Worm (Caenorhabditis elegans) whole organism, L4/young adult: Measurements from ENCODE around the gene Y75B7B.1.

Experiments
- dao-5 ChIP-seq: sonication (generic microtip); optimal IDR thresholded peaks from 2 replicates; lab custom pipeline; 2016; ENCODE audit warnings: missing genotype, missing genetic modification characterization, moderate library complexity, missing compliant biosample characterization
- him-1 ChIP-seq: sonication (generic microtip); optimal IDR thresholded peaks from 2 replicates; lab custom pipeline; 2016; ENCODE audit warnings: missing genotype, missing genetic modification reagents, missing genetic modification characterization, missing compliant biosample characterization

- TF ChIP-seq him-1 (no peak), dao-5 (tag; lab: Kevin White, UChicago) (no peak)
Observed at ce11 chrV:1278529-1278928, 7.8 kb downstream of the Y75B7B.1 start.
